Worm (Caenorhabditis elegans) whole organism, mixed stage, embryonic: Measurements from ENCODE around the gene C08A9.3.

Experiments used
- blmp-1 ChIP-seq: fragments of 150-350 bp; optimal IDR thresholded peaks from 2 replicates; lab custom pipeline; 2014; ENCODE audit warnings: missing biosample characterization, missing genetic modification characterization
- ces-1 ChIP-seq: fragments of 150-350 bp; optimal IDR thresholded peaks from 2 replicates; lab custom pipeline; 2014; ENCODE audit warnings: missing biosample characterization, missing genetic modification reagents, missing genetic modification characterization
- drap-1 ChIP-seq: fragments of 200-800 bp; sonication (Bioruptor generic); optimal IDR thresholded peaks from 3 replicates; lab custom pipeline; 2018; ENCODE audit warnings: mild to moderate bottlenecking, missing genetic modification characterization, missing compliant biosample characterization
- elt-1 ChIP-seq: sonication (generic microtip); optimal IDR thresholded peaks from 2 replicates; lab custom pipeline; 2017; ENCODE audit warnings: missing genetic modification characterization, mild to moderate bottlenecking, missing compliant biosample characterization, antibody characterized with exemption, moderate library complexity, borderline replicate concordance; ENCODE audit not compliant: insufficient read depth
- nhr-237 ChIP-seq: fragments of 150-350 bp; optimal IDR thresholded peaks from 2 replicates; lab custom pipeline; 2014; ENCODE audit warnings: missing biosample characterization, missing genetic modification characterization

ce11 chrX:17140447-17140846 is 47.3 kb upstream of the C08A9.3 start:
- TF ChIP-seq nhr-237 (tag; lab: Kevin White, UChicago) (no peak), ces-1 (GFP tag; lab: Kevin White, UChicago) (no peak), blmp-1 (tag; lab: Kevin White, UChicago) (no peak), drap-1 (GFP tag; lab: Kevin White, UChicago) (no peak), elt-1 (tag; lab: Kevin White, UChicago) (no peak)
